Fruit fly (Drosophila melanogaster) whole organism, embryonic: ENCODE results near the gene cno.
A peak's percentile ranks its signal among the peaks of the same experiment; 100 is the strongest.

ENCODE experiments used
- BEAF-32 ChIP-seq: fragments of 200-800 bp; sonication (Bioruptor generic); optimal IDR thresholded peaks from 3 replicates; lab custom pipeline; 2017; ENCODE audit warnings: missing biosample characterization, missing genetic modification characterization, mild to moderate bottlenecking, moderate library complexity, missing genetic modification reagents
- Bdp1 ChIP-seq: fragments of 200-800 bp; sonication (Bioruptor generic); optimal IDR thresholded peaks from 3 replicates; lab custom pipeline; 2016; ENCODE audit warnings: missing biosample characterization, missing genetic modification characterization
- CG11398 ChIP-seq: fragments of 200-800 bp; sonication (Bioruptor generic); optimal IDR thresholded peaks from 2 replicates; lab custom pipeline; 2016; ENCODE audit warnings: missing biosample characterization, missing genetic modification characterization
- CG11560 ChIP-seq: fragments of 200-800 bp; sonication (Bioruptor generic); IDR thresholded peaks from 3 replicates; pipeline ENCODE4 v1.3.6; 2022; ENCODE audit warnings: missing biosample characterization, missing genetic modification characterization
- CG12744 ChIP-seq: fragments of 200-800 bp; sonication (Bioruptor generic); optimal IDR thresholded peaks from 2 replicates; lab custom pipeline; 2016; ENCODE audit warnings: missing biosample characterization, missing genetic modification characterization
- CG13287 ChIP-seq: fragments of 200-800 bp; sonication (Bioruptor generic); IDR thresholded peaks from 2 replicates; pipeline ENCODE4 v1.3.6; 2022; ENCODE audit warnings: missing biosample characterization, missing genetic modification characterization; ENCODE audit not compliant: partially characterized antibody
- CG1603 ChIP-seq: fragments of 200-800 bp; sonication (Bioruptor generic); optimal IDR thresholded peaks from 2 replicates; lab custom pipeline; 2019; ENCODE audit warnings: missing biosample characterization, mild to moderate bottlenecking, missing genetic modification characterization, moderate library complexity
- CG31224 ChIP-seq: fragments of 200-800 bp; sonication (Bioruptor generic); IDR thresholded peaks from 2 replicates; pipeline ENCODE4 v1.3.6; 2022; ENCODE audit warnings: missing biosample characterization, missing genetic modification characterization
- CG32532 ChIP-seq: fragments of 200-800 bp; sonication (Bioruptor generic); IDR thresholded peaks from 2 replicates; pipeline ENCODE4 v1.3.6; 2022; ENCODE audit warnings: missing biosample characterization, missing genetic modification characterization
- CG33213 ChIP-seq: fragments of 200-800 bp; sonication (Bioruptor generic); optimal IDR thresholded peaks from 3 replicates; lab custom pipeline; 2016; ENCODE audit warnings: missing biosample characterization, missing genetic modification characterization
- CG9876 ChIP-seq: fragments of 200-800 bp; sonication (Bioruptor generic); optimal IDR thresholded peaks from 2 replicates; lab custom pipeline; 2016; ENCODE audit warnings: missing biosample characterization, missing genetic modification characterization
- CrebB ChIP-seq: fragments of 200-800 bp; sonication (Bioruptor generic); optimal IDR thresholded peaks from 3 replicates; lab custom pipeline; 2018; ENCODE audit warnings: missing biosample characterization, mild to moderate bottlenecking, missing genetic modification characterization
- D ChIP-seq, 2 experiments: fragments of 200-800 bp in 1 of 2; fragments of >200 bp in 1 of 2; sonication (Bioruptor generic) in 1 of 2; optimal IDR thresholded peaks; 2 replicates in 1 of 2; 3 replicates in 1 of 2; lab custom pipeline; 2017; ENCODE audit warnings: mild to moderate bottlenecking in 1 of 2, missing biosample characterization in 1 of 2, missing genetic modification characterization in 1 of 2, missing genetic modification reagents in 1 of 2
- Dip3 ChIP-seq: fragments of 200-800 bp; sonication (Bioruptor generic); optimal IDR thresholded peaks from 3 replicates; lab custom pipeline; 2016; ENCODE audit warnings: missing biosample characterization, missing genetic modification characterization
- Doc3 ChIP-seq: fragments of 200-800 bp; sonication (Bioruptor generic); IDR thresholded peaks from 3 replicates; pipeline ENCODE4 v1.3.6; 2022; ENCODE audit warnings: missing biosample characterization, missing genetic modification characterization; ENCODE audit not compliant: partially characterized antibody
- Dp ChIP-seq: fragments of 200-800 bp; sonication (Bioruptor generic); optimal IDR thresholded peaks from 2 replicates; lab custom pipeline; 2018; ENCODE audit warnings: missing biosample characterization, mild to moderate bottlenecking, missing genetic modification characterization, moderate library complexity
- Drgx ChIP-seq: fragments of 200-800 bp; sonication (Bioruptor generic); IDR thresholded peaks from 2 replicates; pipeline ENCODE4 v1.3.6; 2022; ENCODE audit warnings: missing biosample characterization, missing genetic modification characterization
- Eip74EF ChIP-seq, 2 experiments: fragments of 200-800 bp in 1 of 2; fragments of >200 bp in 1 of 2; sonication (Bioruptor generic) in 1 of 2; optimal IDR thresholded peaks; 2 replicates each; lab custom pipeline; 2017 to 2019; ENCODE audit warnings: missing biosample characterization in 2 of 2, missing genetic modification characterization in 2 of 2, mild to moderate bottlenecking in 1 of 2, moderate library complexity in 1 of 2
- Gsc ChIP-seq: fragments of 200-800 bp; sonication (Bioruptor generic); IDR thresholded peaks from 2 replicates; pipeline ENCODE4 v1.3.6; 2022; ENCODE audit warnings: missing biosample characterization, missing genetic modification characterization
- H2.0 ChIP-seq: fragments of 200-800 bp; sonication (Bioruptor generic); IDR thresholded peaks from 2 replicates; pipeline ENCODE4 v1.3.6; 2022; ENCODE audit warnings: missing biosample characterization, missing genetic modification characterization
- HLHmδ ChIP-seq: fragments of 200-800 bp; sonication (Bioruptor generic); optimal IDR thresholded peaks from 2 replicates; lab custom pipeline; 2018; ENCODE audit warnings: missing biosample characterization, mild to moderate bottlenecking, missing genetic modification characterization, moderate library complexity
- Jarid2 ChIP-seq: fragments of 200-800 bp; sonication (Bioruptor generic); optimal IDR thresholded peaks from 3 replicates; lab custom pipeline; 2017; ENCODE audit warnings: mild to moderate bottlenecking, missing biosample characterization, missing genetic modification reagents, missing genetic modification characterization
- MBD-R2 ChIP-seq: fragments of 200-800 bp; sonication (Bioruptor generic); IDR thresholded peaks from 2 replicates; pipeline ENCODE4 v1.3.6; 2022; ENCODE audit warnings: missing biosample characterization, missing genetic modification characterization
- MESR4 ChIP-seq: fragments of 200-800 bp; sonication (Bioruptor generic); optimal IDR thresholded peaks from 2 replicates; lab custom pipeline; 2018; ENCODE audit warnings: missing biosample characterization, mild to moderate bottlenecking, missing genetic modification characterization, moderate library complexity
- Med ChIP-seq: fragments of 200-800 bp; sonication (Bioruptor generic); peaks from one replicate; lab custom pipeline; 2016; ENCODE audit warnings: missing biosample characterization, missing genetic modification characterization, mild to moderate bottlenecking, inconsistent platforms, moderate library complexity
- Myb ChIP-seq: fragments of 200-800 bp; sonication (Bioruptor generic); optimal IDR thresholded peaks from 2 replicates; lab custom pipeline; 2016; ENCODE audit warnings: missing biosample characterization, missing genetic modification characterization
- Nf-YC ChIP-seq: fragments of 200-800 bp; optimal IDR thresholded peaks from 3 replicates; lab custom pipeline; 2019; ENCODE audit warnings: missing biosample characterization, mild to moderate bottlenecking, missing genetic modification characterization, moderate library complexity
- Six4 ChIP-seq: fragments of 200-800 bp; sonication (Bioruptor generic); optimal IDR thresholded peaks from 2 replicates; lab custom pipeline; 2016; ENCODE audit warnings: missing biosample characterization, missing genetic modification characterization
- Spps ChIP-seq: fragments of 200-800 bp; sonication (Bioruptor generic); optimal IDR thresholded peaks from 2 replicates; lab custom pipeline; 2018; ENCODE audit warnings: missing biosample characterization, mild to moderate bottlenecking, missing genetic modification characterization
- ac ChIP-seq: fragments of 200-800 bp; sonication (Bioruptor generic); optimal IDR thresholded peaks from 3 replicates; lab custom pipeline; 2017; ENCODE audit warnings: missing biosample characterization, mild to moderate bottlenecking, missing genetic modification characterization
- ash1 ChIP-seq: fragments of 200-800 bp; sonication (Bioruptor generic); optimal IDR thresholded peaks from 2 replicates; lab custom pipeline; 2018; ENCODE audit warnings: missing biosample characterization, mild to moderate bottlenecking, missing genetic modification characterization
- cwo ChIP-seq: fragments of 200-800 bp; sonication (Bioruptor generic); optimal IDR thresholded peaks from 3 replicates; lab custom pipeline; 2017; ENCODE audit warnings: missing biosample characterization, missing genetic modification characterization, mild to moderate bottlenecking, moderate library complexity, missing genetic modification reagents
- ems ChIP-seq: fragments of 200-800 bp; sonication (Bioruptor generic); optimal IDR thresholded peaks from 3 replicates; lab custom pipeline; 2016; ENCODE audit warnings: missing biosample characterization, missing genetic modification characterization
- fd102C ChIP-seq: fragments of 200-800 bp; sonication (Bioruptor generic); optimal IDR thresholded peaks from 2 replicates; lab custom pipeline; 2018; ENCODE audit warnings: missing biosample characterization, mild to moderate bottlenecking, missing genetic modification characterization, moderate library complexity
- grau ChIP-seq: fragments of 200-800 bp; optimal IDR thresholded peaks from 3 replicates; lab custom pipeline; 2019; ENCODE audit warnings: missing biosample characterization, mild to moderate bottlenecking, missing genetic modification characterization, moderate library complexity
- grn ChIP-seq: fragments of 200-800 bp; sonication (Bioruptor generic); optimal IDR thresholded peaks from 3 replicates; lab custom pipeline; 2017; ENCODE audit warnings: missing biosample characterization, missing genetic modification characterization
- hb ChIP-seq: fragments of 200-800 bp; sonication (Bioruptor generic); IDR thresholded peaks from 3 replicates; pipeline ENCODE4 v1.3.6; 2022; ENCODE audit warnings: missing biosample characterization, missing genetic modification characterization; ENCODE audit not compliant: partially characterized antibody
- ken ChIP-seq: fragments of 200-800 bp; sonication (Bioruptor generic); IDR thresholded peaks from 3 replicates; pipeline ENCODE4 v1.3.6; 2022; ENCODE audit warnings: missing biosample characterization, missing genetic modification characterization
- lola ChIP-seq, 3 experiments: fragments of >200 bp in 2 of 3; fragments of 200-800 bp in 1 of 3; sonication (Bioruptor generic) in 1 of 3; optimal IDR thresholded peaks; 2 replicates each; lab custom pipeline; 2017 to 2019; ENCODE audit warnings: missing biosample characterization in 3 of 3, missing genetic modification characterization in 3 of 3, mild to moderate bottlenecking in 1 of 3, moderate library complexity in 1 of 3
- nom ChIP-seq: fragments of 200-800 bp; sonication (Bioruptor generic); optimal IDR thresholded peaks from 2 replicates; lab custom pipeline; 2017; ENCODE audit warnings: missing biosample characterization, missing genetic modification characterization, mild to moderate bottlenecking, moderate library complexity, missing genetic modification reagents
- peb ChIP-seq: fragments of 200-800 bp; sonication (Bioruptor generic); IDR thresholded peaks from 2 replicates; pipeline ENCODE4 v1.3.6; 2022; ENCODE audit warnings: missing biosample characterization, missing genetic modification characterization
- run ChIP-seq: fragments of 200-800 bp; sonication (Bioruptor generic); optimal IDR thresholded peaks from 3 replicates; lab custom pipeline; 2018; ENCODE audit warnings: missing biosample characterization, mild to moderate bottlenecking, missing genetic modification characterization
- sima ChIP-seq: fragments of 200-800 bp; sonication (Bioruptor generic); optimal IDR thresholded peaks from 2 replicates; lab custom pipeline; 2016; ENCODE audit warnings: missing biosample characterization, missing genetic modification characterization
- so ChIP-seq: fragments of 200-800 bp; sonication (Bioruptor generic); IDR thresholded peaks from 3 replicates; pipeline ENCODE4 v1.3.6; 2022; ENCODE audit warnings: missing biosample characterization, missing genetic modification characterization
- sob ChIP-seq: fragments of 200-800 bp; sonication (Bioruptor generic); IDR thresholded peaks from 2 replicates; pipeline ENCODE4 v1.3.6; 2022; ENCODE audit warnings: missing biosample characterization, missing genetic modification characterization
- unpg ChIP-seq: fragments of 200-800 bp; sonication (Bioruptor generic); optimal IDR thresholded peaks from 3 replicates; lab custom pipeline; 2018; ENCODE audit warnings: missing biosample characterization, mild to moderate bottlenecking, missing genetic modification characterization, moderate library complexity

cno gene

DNA sequence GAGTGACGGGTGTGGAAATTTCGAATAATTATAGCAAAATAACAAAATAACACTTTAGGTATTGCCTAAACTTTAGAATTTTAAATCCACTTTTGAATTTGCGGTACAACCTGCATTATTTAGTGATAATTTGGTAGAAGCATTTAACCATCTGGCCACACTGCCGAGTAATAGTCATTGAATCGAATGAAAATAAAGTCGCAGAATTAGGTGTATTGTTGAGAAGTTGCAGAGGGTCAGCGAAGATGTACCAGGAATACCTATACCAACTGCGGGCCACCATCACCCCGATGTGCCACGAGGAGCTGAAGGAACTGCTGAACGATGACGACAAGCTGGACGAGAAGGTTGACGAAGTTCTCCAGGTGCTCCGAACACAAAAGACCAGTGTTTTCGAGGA lies 8.8 kb upstream of the cno start, which contains the start of gene Vps37B (continued):
- peak; percentile 41 for TF ChIP-seq D (optimal IDR thresholded peaks at IDR 0.05; lab: Kevin White, UChicago)
- TF ChIP-seq D (GFP tag; optimal IDR thresholded peaks at IDR 0.05; lab: Kevin White, UChicago): no peak
- peak; percentile 86 for TF ChIP-seq Dp (GFP tag; lab: Kevin White, UChicago)
- peak; percentile 21 for TF ChIP-seq Med (GFP tag; lab: Kevin White, UChicago)
- TF ChIP-seq CG13287 (GFP tag; lab: Robert Waterston, UW): peak; percentile 31; the same call in 1 of the 2 replicates
- peak; percentile 49 for TF ChIP-seq CG1603 (tag; lab: Kevin White, UChicago)
- TF ChIP-seq ac (GFP tag; lab: Kevin White, UChicago): no peak
- TF ChIP-seq Myb (GFP tag; lab: Kevin White, UChicago): peak; percentile 75
- TF ChIP-seq BEAF-32 (GFP tag; lab: Kevin White, UChicago): peak; percentile 14
- peak; percentile 93 for TF ChIP-seq MESR4 (GFP tag; lab: Kevin White, UChicago)
- peak; percentile 1 for TF ChIP-seq nom

DNA sequence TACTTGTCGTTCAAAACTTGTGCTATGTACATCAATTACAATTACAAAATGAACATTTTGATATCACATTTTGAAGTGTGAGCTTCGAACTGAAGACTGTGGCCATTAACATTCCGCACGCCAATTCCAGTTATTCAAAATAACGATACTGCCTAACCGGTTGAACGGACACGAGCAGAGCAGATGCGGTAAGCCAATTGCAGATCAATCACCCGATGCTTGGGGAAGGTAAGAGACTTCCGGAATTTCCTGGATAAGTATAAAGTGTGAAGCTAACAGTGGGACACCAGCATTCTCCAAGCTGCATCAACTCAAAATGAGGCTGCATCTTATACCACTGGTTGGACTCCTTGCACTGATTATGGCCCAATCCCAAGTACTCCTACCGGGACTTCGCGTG lies 6.6 kb upstream of the cno start, which contains the start of gene CG14664:
CG14664 (plus strand) TSS at position 301 of the 400 bp plus-strand sequence.
- TF ChIP-seq sima (GFP tag; lab: Kevin White, UChicago) (no peak), MBD-R2 (GFP tag; lab: Robert Waterston, UW) (0 out of 2 replicates have a peak, but pooled peaks have one; percentile 11)
- TF ChIP-seq, all 482 proteins: peak for 1

DNA sequence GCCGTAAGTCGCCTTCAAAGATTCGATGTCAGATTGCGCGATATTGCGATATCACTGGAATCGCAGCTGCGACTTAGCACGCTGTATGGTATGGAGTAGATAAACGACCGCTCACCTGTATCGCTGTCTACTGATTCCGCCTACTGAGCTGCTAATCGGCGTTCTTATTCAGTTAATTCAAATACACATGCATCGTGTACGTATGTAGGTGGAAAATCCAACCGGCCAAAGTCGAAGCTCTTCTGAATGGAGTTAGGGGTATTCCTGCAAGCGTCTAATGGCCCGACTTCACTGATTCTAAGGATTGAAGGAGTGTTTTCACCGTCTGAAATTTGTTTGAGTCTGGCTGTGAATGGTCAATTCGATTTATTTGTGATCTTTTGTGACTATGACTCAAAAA lies 5.9 kb upstream of the cno start, which contains the start of gene CG2604:
CG2604 (minus strand) TSS at position 231 of the 400 bp plus-strand sequence.
- TF ChIP-seq cwo (GFP tag; lab: Kevin White, UChicago) (no peak), CrebB (tag; lab: Kevin White, UChicago) (no peak), Doc3 (GFP tag; lab: Robert Waterston, UW) (no peak), CG11560 (no peak), H2.0 (GFP tag; lab: Robert Waterston, UW) (no peak), CG31224 (GFP tag; lab: Robert Waterston, UW) (no peak), CG32532 (GFP tag; lab: Robert Waterston, UW) (0 out of 2 replicates have a peak, but pooled peaks have one; percentile 44), MBD-R2 (GFP tag; lab: Robert Waterston, UW) (peak; percentile 29; the same call in 1 of the 2 replicates), peb (GFP tag; lab: Robert Waterston, UW) (no peak), hb (GFP tag; lab: Robert Waterston, UW) (no peak), Nf-YC (no peak), ash1 (GFP tag; lab: Kevin White, UChicago) (no peak), lola (GFP tag; optimal IDR thresholded peaks at IDR 0.05; lab: Kevin White, UChicago) (no peak), Spps (tag; lab: Kevin White, UChicago) (no peak), CG12744 (GFP tag; lab: Kevin White, UChicago) (no peak), unpg (GFP tag; lab: Kevin White, UChicago) (no peak), so (no peak), grau (tag; lab: Kevin White, UChicago) (no peak), ems (GFP tag; lab: Kevin White, UChicago) (no peak), Bdp1 (GFP tag; lab: Kevin White, UChicago) (no peak), HLHmδ (GFP tag; lab: Kevin White, UChicago) (no peak), BEAF-32 (GFP tag; lab: Kevin White, UChicago) (peak; percentile 2), Dip3 (no peak), Gsc (no peak), CG9876 (no peak), Drgx (peak; percentile 50), fd102C (GFP tag; lab: Kevin White, UChicago) (no peak), Six4 (GFP tag; lab: Kevin White, UChicago) (no peak), sob (GFP tag; lab: Robert Waterston, UW) (0 out of 2 replicates have a peak, but pooled peaks have one; percentile 13), ken (no peak), Jarid2 (GFP tag; lab: Kevin White, UChicago) (no peak), Eip74EF (GFP tag; optimal IDR thresholded peaks at IDR 0.05; lab: Kevin White, UChicago) (peak in 1 of 2 experiments; percentile 57), grn (peak; percentile 82), CG11398 (no peak), CG33213 (no peak), run (tag; lab: Kevin White, UChicago) (no peak)
